Worm (Caenorhabditis elegans): ENCODE results near the gene math-33.

Gene math-33

ce11 chrV:11087519-11087998 is 26.1 kb upstream of the math-33 start, which contains the start of gene Y42A5A.1:
TSS of gene Y42A5A.1 (plus strand) at chrV:11087948.
- TF ChIP-seq egl-5 (tag; optimal IDR thresholded peaks at IDR 0.05) (no peak), nhr-76 (tag; optimal IDR thresholded peaks at IDR 0.05) (no peak), egl-27 (tag; optimal IDR thresholded peaks at IDR 0.05) (no peak), ztf-11 (tag; optimal IDR thresholded peaks at IDR 0.05) (no peak), ZK546.5 (tag; optimal IDR thresholded peaks at IDR 0.05) (no peak), lin-15B (tag; optimal IDR thresholded peaks at IDR 0.05) (no peak), elt-2 (tag; optimal IDR thresholded peaks at IDR 0.05) (no peak), nhr-25 (tag; optimal IDR thresholded peaks at IDR 0.05) (peak; percentile 3), nhr-23 (tag; optimal IDR thresholded peaks at IDR 0.05) (no peak)

ce11 chrV:11093163-11094091 is 20.3 kb upstream of the math-33 start, which contains the start of gene lact-8:
TSS of gene lact-8 (minus strand) at chrV:11093607.
- TF ChIP-seq elt-1 (tag; optimal IDR thresholded peaks at IDR 0.05) (peak; percentile 65), nhr-25 (tag; optimal IDR thresholded peaks at IDR 0.05) (peak; percentile 13), nfya-1 (tag; optimal IDR thresholded peaks at IDR 0.05; ENCODE audit: insufficient read depth) (no peak), R02D3.7 (tag; optimal IDR thresholded peaks at IDR 0.05) (no peak)

ce11 chrV:11094698-11095097 is 19.0 kb upstream of the math-33 start:
- TF ChIP-seq jun-1 (tag; optimal IDR thresholded peaks at IDR 0.05), result peak; percentile 25
- TF ChIP-seq nhr-23 (tag; optimal IDR thresholded peaks at IDR 0.05), result peak; percentile 2
- peak; percentile 35 for TF ChIP-seq elt-1 (tag; optimal IDR thresholded peaks at IDR 0.05)
- no peak for TF ChIP-seq snpc-4 (tag; optimal IDR thresholded peaks at IDR 0.05)
- no peak for TF ChIP-seq elt-2 (tag; optimal IDR thresholded peaks at IDR 0.05)
- TF ChIP-seq mdl-1 (tag; optimal IDR thresholded peaks at IDR 0.05), result no peak
- TF ChIP-seq tbx-2 (tag; optimal IDR thresholded peaks at IDR 0.05), result no peak
- TF ChIP-seq lin-39 (tag; optimal IDR thresholded peaks at IDR 0.05), result no peak
- TF ChIP-seq ZK546.5 (tag; optimal IDR thresholded peaks at IDR 0.05), result no peak
- TF ChIP-seq elt-3 (tag; optimal IDR thresholded peaks at IDR 0.05), result no peak
- no peak for TF ChIP-seq pha-4 (tag; optimal IDR thresholded peaks at IDR 0.05)

ce11 chrV:11095873-11096272 is 17.8 kb upstream of the math-33 start, which contains the start of gene Y42A5A.3:
TSS of gene Y42A5A.3 (minus strand) at chrV:11095973.
- no peak for TF ChIP-seq elt-3 (tag; optimal IDR thresholded peaks at IDR 0.05)
- TF ChIP-seq ceh-16 (tag; optimal IDR thresholded peaks at IDR 0.05), result no peak

- TF ChIP-seq aly-2 (tag; optimal IDR thresholded peaks at IDR 0.05), result no peak
- TF ChIP-seq egl-5 (tag; optimal IDR thresholded peaks at IDR 0.05), result no peak
- TF ChIP-seq nhr-28 (tag; optimal IDR thresholded peaks at IDR 0.05), result no peak
- no peak for TF ChIP-seq snpc-4 (tag; optimal IDR thresholded peaks at IDR 0.05)
- no peak for TF ChIP-seq nhr-76 (tag; optimal IDR thresholded peaks at IDR 0.05)
- no peak for TF ChIP-seq nhr-25 (tag; optimal IDR thresholded peaks at IDR 0.05)
- no peak for TF ChIP-seq nhr-43 (tag; optimal IDR thresholded peaks at IDR 0.05; ENCODE audit: poor library complexity, severe bottlenecking)
- TF ChIP-seq nhr-237 (tag; optimal IDR thresholded peaks at IDR 0.05), result no peak
- TF ChIP-seq nhr-67 (tag; optimal IDR thresholded peaks at IDR 0.05), result no peak
- no peak for TF ChIP-seq unc-39 (tag; optimal IDR thresholded peaks at IDR 0.05)
- no peak for TF ChIP-seq tbx-2 (tag; optimal IDR thresholded peaks at IDR 0.05)
- no peak for TF ChIP-seq elt-2 (tag; optimal IDR thresholded peaks at IDR 0.05)
- no peak for TF ChIP-seq nhr-77 (tag; optimal IDR thresholded peaks at IDR 0.05)
- TF ChIP-seq unc-62 (GFP tag; optimal IDR thresholded peaks at IDR 0.05), result no peak
- TF ChIP-seq mdl-1 (tag; optimal IDR thresholded peaks at IDR 0.05), result no peak
These were observed 15.1 kb upstream of the math-33 start, which contains the start of gene cdkl-1 for ce11 chrV:11098599-11098998. TSS of gene cdkl-1 (plus strand) at chrV:11098899.

ce11 chrV:11104408-11104807 is 9.3 kb upstream of the math-33 start:
- TF ChIP-seq snpc-4 (tag; optimal IDR thresholded peaks at IDR 0.05) (no peak), lin-15B (tag; optimal IDR thresholded peaks at IDR 0.05) (no peak), pha-4 (tag; optimal IDR thresholded peaks at IDR 0.05) (no peak), ztf-4 (tag; optimal IDR thresholded peaks at IDR 0.05) (no peak), pqm-1 (tag; optimal IDR thresholded peaks at IDR 0.05) (no peak), nhr-76 (tag; optimal IDR thresholded peaks at IDR 0.05) (no peak), zag-1 (tag; optimal IDR thresholded peaks at IDR 0.05) (no peak), elt-2 (tag; optimal IDR thresholded peaks at IDR 0.05) (no peak), nhr-25 (tag; optimal IDR thresholded peaks at IDR 0.05) (no peak), eor-1 (tag; optimal IDR thresholded peaks at IDR 0.05) (no peak), ztf-11 (tag; optimal IDR thresholded peaks at IDR 0.05) (no peak), jun-1 (tag; optimal IDR thresholded peaks at IDR 0.05) (no peak), egl-27 (tag; optimal IDR thresholded peaks at IDR 0.05) (no peak), R02D3.7 (tag; optimal IDR thresholded peaks at IDR 0.05) (no peak), ceh-28 (tag; optimal IDR thresholded peaks at IDR 0.05) (no peak), ceh-82 (tag; optimal IDR thresholded peaks at IDR 0.05) (no peak)

All from whole organism, L3 larva.